Fruit fly (Drosophila melanogaster) whole organism, wandering third instar larva: ENCODE measurements around the gene east.

Source experiments
- GATAd ChIP-seq: sonication (Bioruptor generic); optimal IDR thresholded peaks from 2 replicates; lab custom pipeline; 2016; ENCODE audit warnings: missing biosample characterization, missing genetic modification characterization
- Jra ChIP-seq: sonication (Bioruptor generic); optimal IDR thresholded peaks from 2 replicates; lab custom pipeline; 2016; ENCODE audit warnings: missing biosample characterization, missing genetic modification characterization
- psq ChIP-seq: fragments of 200-800 bp; sonication (Bioruptor generic); optimal IDR thresholded peaks from 3 replicates; lab custom pipeline; 2017; ENCODE audit warnings: missing biosample characterization, mild to moderate bottlenecking, missing genetic modification characterization, moderate library complexity

- TF ChIP-seq Jra (GFP tag; lab: Kevin White, UChicago) = no peak
- no peak for TF ChIP-seq GATAd
- TF ChIP-seq psq (GFP tag; lab: Kevin White, UChicago) = no peak
Observed at dm6 chrX:2004114-2004513, 6.5 kb upstream of the east start.
